Fruit fly (Drosophila melanogaster) whole organism, embryonic: ENCODE results near the gene pHCl-1.

Experiments
- Adf1 ChIP-seq: fragments of 200-800 bp; sonication (Bioruptor generic); IDR thresholded peaks from 2 replicates; pipeline ENCODE4 v1.3.6; 2022; ENCODE audit warnings: missing biosample characterization, missing genetic modification characterization
- Blimp-1 ChIP-seq: fragments of 200-800 bp; sonication (Bioruptor generic); optimal IDR thresholded peaks from 3 replicates; lab custom pipeline; 2018; ENCODE audit warnings: missing biosample characterization, missing genetic modification characterization, mild to moderate bottlenecking, moderate library complexity, missing genetic modification reagents
- BtbVII ChIP-seq: fragments of 200-800 bp; sonication (Bioruptor generic); optimal IDR thresholded peaks from 3 replicates; lab custom pipeline; 2017; ENCODE audit warnings: missing biosample characterization, mild to moderate bottlenecking, missing genetic modification characterization
- CG10462 ChIP-seq: fragments of 200-800 bp; sonication (Bioruptor generic); optimal IDR thresholded peaks from 2 replicates; lab custom pipeline; 2016; ENCODE audit warnings: missing biosample characterization, missing genetic modification characterization
- CG14667 ChIP-seq: fragments of 200-800 bp; sonication (Bioruptor generic); IDR thresholded peaks from 2 replicates; pipeline ENCODE4 v1.3.6; 2022; ENCODE audit warnings: missing biosample characterization, missing genetic modification characterization
- CG14710 ChIP-seq: fragments of 200-800 bp; sonication (Bioruptor generic); optimal IDR thresholded peaks from 3 replicates; lab custom pipeline; 2019; ENCODE audit warnings: missing biosample characterization, mild to moderate bottlenecking, missing genetic modification characterization, moderate library complexity
- CG15073 ChIP-seq: fragments of 200-800 bp; sonication (Bioruptor generic); optimal IDR thresholded peaks from 2 replicates; lab custom pipeline; 2016; ENCODE audit warnings: missing biosample characterization, missing genetic modification characterization
- CG17359 ChIP-seq: fragments of 200-800 bp; sonication (Bioruptor generic); optimal IDR thresholded peaks from 3 replicates; lab custom pipeline; 2018; ENCODE audit warnings: missing biosample characterization, mild to moderate bottlenecking, missing genetic modification characterization, moderate library complexity
- CG17612 ChIP-seq: fragments of 200-800 bp; sonication (Bioruptor generic); IDR thresholded peaks from 2 replicates; pipeline ENCODE4 v1.3.6; 2022; ENCODE audit warnings: missing biosample characterization, missing genetic modification characterization
- CG18262 ChIP-seq: fragments of 200-800 bp; optimal IDR thresholded peaks from 3 replicates; lab custom pipeline; 2019; ENCODE audit warnings: missing biosample characterization, mild to moderate bottlenecking, missing genetic modification characterization, moderate library complexity
- CG2116 ChIP-seq: fragments of 200-800 bp; sonication (Bioruptor generic); optimal IDR thresholded peaks from 3 replicates; lab custom pipeline; 2018; ENCODE audit warnings: missing biosample characterization, mild to moderate bottlenecking, missing genetic modification characterization
- CG31224 ChIP-seq: fragments of 200-800 bp; sonication (Bioruptor generic); IDR thresholded peaks from 2 replicates; pipeline ENCODE4 v1.3.6; 2022; ENCODE audit warnings: missing biosample characterization, missing genetic modification characterization
- CG31441 ChIP-seq: fragments of 200-800 bp; sonication (Bioruptor generic); IDR thresholded peaks from 2 replicates; pipeline ENCODE4 v1.3.6; 2022; ENCODE audit warnings: missing biosample characterization, missing genetic modification characterization
- CG43689 ChIP-seq: fragments of 200-800 bp; sonication (Bioruptor generic); IDR thresholded peaks from 2 replicates; pipeline ENCODE4 v1.3.6; 2022; ENCODE audit warnings: missing biosample characterization, missing genetic modification characterization
- CG4820 ChIP-seq: fragments of 200-800 bp; sonication (Bioruptor generic); optimal IDR thresholded peaks from 3 replicates; lab custom pipeline; 2016; ENCODE audit warnings: missing biosample characterization, missing genetic modification characterization
- CG6854 ChIP-seq: fragments of 200-800 bp; sonication (Bioruptor generic); optimal IDR thresholded peaks from 3 replicates; lab custom pipeline; 2017; ENCODE audit warnings: missing biosample characterization, mild to moderate bottlenecking, missing genetic modification characterization
- CG7271 ChIP-seq: fragments of 200-800 bp; sonication (Bioruptor generic); optimal IDR thresholded peaks from 2 replicates; lab custom pipeline; 2018; ENCODE audit warnings: missing biosample characterization, mild to moderate bottlenecking, missing genetic modification characterization, moderate library complexity
- CG7357 ChIP-seq: fragments of 200-800 bp; sonication (Bioruptor generic); IDR thresholded peaks from 3 replicates; pipeline ENCODE4 v1.3.6; 2022; ENCODE audit warnings: missing biosample characterization, missing genetic modification characterization
- CG7372 ChIP-seq: fragments of 200-800 bp; sonication (Bioruptor generic); IDR thresholded peaks from 2 replicates; pipeline ENCODE4 v1.3.6; 2022; ENCODE audit warnings: missing biosample characterization, missing genetic modification characterization
- CG9215 ChIP-seq: fragments of 200-800 bp; sonication (Bioruptor generic); IDR thresholded peaks from 2 replicates; pipeline ENCODE4 v1.3.6; 2022; ENCODE audit warnings: missing biosample characterization, missing genetic modification characterization
- D ChIP-seq, 2 experiments: fragments of 200-800 bp in 1 of 2; fragments of >200 bp in 1 of 2; sonication (Bioruptor generic) in 1 of 2; optimal IDR thresholded peaks; 2 replicates in 1 of 2; 3 replicates in 1 of 2; lab custom pipeline; 2017; ENCODE audit warnings: mild to moderate bottlenecking in 1 of 2, missing biosample characterization in 1 of 2, missing genetic modification characterization in 1 of 2, missing genetic modification reagents in 1 of 2
- Dad ChIP-seq: fragments of 200-800 bp; sonication (Bioruptor generic); optimal IDR thresholded peaks from 3 replicates; lab custom pipeline; 2016; ENCODE audit warnings: missing biosample characterization, missing genetic modification characterization
- E2f2 ChIP-seq: fragments of 200-800 bp; sonication (Bioruptor generic); IDR thresholded peaks from 2 replicates; pipeline ENCODE4 v1.3.6; 2022; ENCODE audit warnings: missing biosample characterization, missing genetic modification characterization
- Ets97D ChIP-seq: fragments of 200-800 bp; sonication (Bioruptor generic); optimal IDR thresholded peaks from 3 replicates; lab custom pipeline; 2016; ENCODE audit warnings: missing biosample characterization, missing genetic modification characterization
- H2.0 ChIP-seq: fragments of 200-800 bp; sonication (Bioruptor generic); IDR thresholded peaks from 2 replicates; pipeline ENCODE4 v1.3.6; 2022; ENCODE audit warnings: missing biosample characterization, missing genetic modification characterization
- HLH3B ChIP-seq: fragments of 200-800 bp; sonication (Bioruptor generic); IDR thresholded peaks from 2 replicates; pipeline ENCODE4 v1.3.6; 2022; ENCODE audit warnings: missing biosample characterization, missing genetic modification characterization
- Hand ChIP-seq: fragments of 200-800 bp; sonication (Bioruptor generic); optimal IDR thresholded peaks from 2 replicates; lab custom pipeline; 2017; ENCODE audit warnings: mild to moderate bottlenecking, missing biosample characterization, missing genetic modification reagents, missing genetic modification characterization
- Hr78 ChIP-seq, 2 experiments: fragments of 200-800 bp in 1 of 2; fragments of >200 bp in 1 of 2; sonication (Bioruptor generic) in 1 of 2; optimal IDR thresholded peaks; 2 replicates each; lab custom pipeline; 2017 to 2019; ENCODE audit warnings: missing biosample characterization in 2 of 2, missing genetic modification characterization in 2 of 2, mild to moderate bottlenecking in 1 of 2, moderate library complexity in 1 of 2
- NK7.1 ChIP-seq: fragments of 200-800 bp; sonication (Bioruptor generic); optimal IDR thresholded peaks from 3 replicates; lab custom pipeline; 2016; ENCODE audit warnings: missing biosample characterization, missing genetic modification characterization
- Ptx1 ChIP-seq: fragments of 200-800 bp; sonication (Bioruptor generic); IDR thresholded peaks from 2 replicates; pipeline ENCODE4 v1.3.6; 2022; ENCODE audit warnings: missing biosample characterization, missing genetic modification characterization
- Scr ChIP-seq: fragments of 200-800 bp; sonication (Bioruptor generic); IDR thresholded peaks from 2 replicates; pipeline ENCODE4 v1.3.6; 2022; ENCODE audit warnings: missing biosample characterization, missing genetic modification characterization; ENCODE audit not compliant: partially characterized antibody
- Sry-β ChIP-seq: fragments of 200-800 bp; sonication (Bioruptor generic); optimal IDR thresholded peaks from 2 replicates; lab custom pipeline; 2018; ENCODE audit warnings: missing biosample characterization, mild to moderate bottlenecking, missing genetic modification characterization, moderate library complexity
- ac ChIP-seq: fragments of 200-800 bp; sonication (Bioruptor generic); optimal IDR thresholded peaks from 3 replicates; lab custom pipeline; 2017; ENCODE audit warnings: missing biosample characterization, mild to moderate bottlenecking, missing genetic modification characterization
- btn ChIP-seq: fragments of 200-800 bp; sonication (Bioruptor generic); optimal IDR thresholded peaks from 2 replicates; lab custom pipeline; 2016; ENCODE audit warnings: missing biosample characterization, missing genetic modification characterization
- chn ChIP-seq: fragments of 200-800 bp; sonication (Bioruptor generic); optimal IDR thresholded peaks from 2 replicates; lab custom pipeline; 2016; ENCODE audit warnings: missing biosample characterization, missing genetic modification characterization
- jing ChIP-seq: fragments of 200-800 bp; sonication (Bioruptor generic); optimal IDR thresholded peaks from 2 replicates; lab custom pipeline; 2018; ENCODE audit warnings: missing biosample characterization, mild to moderate bottlenecking, missing genetic modification characterization
- lab ChIP-seq: fragments of 200-800 bp; sonication (Bioruptor generic); optimal IDR thresholded peaks from 3 replicates; lab custom pipeline; 2017; ENCODE audit warnings: missing biosample characterization, missing genetic modification characterization, mild to moderate bottlenecking, moderate library complexity, missing genetic modification reagents
- mld ChIP-seq: fragments of 200-800 bp; sonication (Bioruptor generic); IDR thresholded peaks from 3 replicates; pipeline ENCODE4 v1.3.6; 2022; ENCODE audit warnings: missing biosample characterization, missing genetic modification characterization; ENCODE audit not compliant: partially characterized antibody
- nerfin-2 ChIP-seq: fragments of 200-800 bp; sonication (Bioruptor generic); IDR thresholded peaks from 2 replicates; pipeline ENCODE4 v1.3.6; 2022; ENCODE audit warnings: missing biosample characterization, missing genetic modification characterization; ENCODE audit not compliant: partially characterized antibody
- pho ChIP-seq: fragments of 200-800 bp; sonication (Bioruptor generic); optimal IDR thresholded peaks from 2 replicates; lab custom pipeline; 2016; ENCODE audit warnings: missing biosample characterization, missing genetic modification characterization
- ro ChIP-seq: fragments of 200-800 bp; sonication (Bioruptor generic); IDR thresholded peaks from 2 replicates; pipeline ENCODE4 v1.3.6; 2022; ENCODE audit warnings: missing biosample characterization, missing genetic modification characterization
- salm ChIP-seq: fragments of 200-800 bp; sonication (Bioruptor generic); optimal IDR thresholded peaks from 2 replicates; lab custom pipeline; 2018; ENCODE audit warnings: missing biosample characterization, mild to moderate bottlenecking, missing genetic modification characterization
- sc ChIP-seq, 3 experiments: fragments of >200 bp in 2 of 3; fragments of 200-800 bp in 1 of 3; sonication (Bioruptor generic) in 1 of 3; optimal IDR thresholded peaks; 2 replicates in 2 of 3; 3 replicates in 1 of 3; lab custom pipeline; 2017; ENCODE audit warnings: mild to moderate bottlenecking in 1 of 3, missing biosample characterization in 1 of 3, missing genetic modification characterization in 1 of 3, missing genetic modification reagents in 1 of 3
- schlank ChIP-seq: fragments of 200-800 bp; sonication (Bioruptor generic); optimal IDR thresholded peaks from 2 replicates; lab custom pipeline; 2018; ENCODE audit warnings: missing biosample characterization, mild to moderate bottlenecking, missing genetic modification characterization
- scrt ChIP-seq: fragments of 200-800 bp; sonication (Bioruptor generic); optimal IDR thresholded peaks from 2 replicates; lab custom pipeline; 2018; ENCODE audit warnings: missing biosample characterization, mild to moderate bottlenecking, missing genetic modification characterization, moderate library complexity
- sd ChIP-seq: fragments of 200-800 bp; sonication (Bioruptor generic); optimal IDR thresholded peaks from 3 replicates; lab custom pipeline; 2018; ENCODE audit warnings: missing biosample characterization, mild to moderate bottlenecking, missing genetic modification characterization, moderate library complexity
- ssp ChIP-seq: fragments of 200-800 bp; sonication (Bioruptor generic); IDR thresholded peaks from 2 replicates; pipeline ENCODE4 v1.3.6; 2022; ENCODE audit warnings: missing biosample characterization, missing genetic modification characterization
- zen2 ChIP-seq: fragments of 200-800 bp; sonication (Bioruptor generic); IDR thresholded peaks from 3 replicates; pipeline ENCODE4 v1.3.6; 2022; ENCODE audit warnings: missing biosample characterization, missing genetic modification characterization; ENCODE audit not compliant: partially characterized antibody

pHCl-1 gene

dm6 chr3L:15924811-15925437 is 26.1 kb upstream of the pHCl-1 start, which contains the start of gene sff (continued):
- TF ChIP-seq D (optimal IDR thresholded peaks at IDR 0.05; lab: Kevin White, UChicago) (no peak), D (GFP tag; optimal IDR thresholded peaks at IDR 0.05; lab: Kevin White, UChicago) (peak; percentile 87), btn (GFP tag; lab: Kevin White, UChicago) (peak; percentile 36), CG31224 (GFP tag; lab: Robert Waterston, UW) (peak; percentile 73), CG18262 (peak; percentile 93), CG7271 (peak; percentile 33), pho (GFP tag; lab: Kevin White, UChicago) (peak; percentile 77), E2f2 (peak; percentile 85), CG10462 (GFP tag; lab: Kevin White, UChicago) (peak; percentile 77), scrt (GFP tag; lab: Kevin White, UChicago) (peak; percentile 69), salm (peak; percentile 79), Scr (no peak), nerfin-2 (GFP tag; lab: Robert Waterston, UW) (no peak), CG7357 (GFP tag; lab: Robert Waterston, UW) (peak; percentile 80), Hand (GFP tag; lab: Kevin White, UChicago) (peak; percentile 81), ro (GFP tag; lab: Robert Waterston, UW) (peak; percentile 79; the same call in 1 of the 2 replicates), Adf1 (GFP tag; lab: Robert Waterston, UW) (peak; percentile 56; the same call in 1 of the 2 replicates), CG14710 (tag; lab: Kevin White, UChicago) (peak; percentile 91), CG43689 (GFP tag; lab: Robert Waterston, UW) (no peak), CG9215 (GFP tag; lab: Robert Waterston, UW) (peak; percentile 85), HLH3B (peak; percentile 89), sc (optimal IDR thresholded peaks at IDR 0.05; lab: Kevin White, UChicago) (no peak), sc (GFP tag; optimal IDR thresholded peaks at IDR 0.05; lab: Kevin White, UChicago) (peak; percentile 85), CG15073 (GFP tag; lab: Kevin White, UChicago) (no peak), CG4820 (peak; percentile 79), mld (GFP tag; lab: Robert Waterston, UW) (no peak), Blimp-1 (GFP tag; lab: Kevin White, UChicago) (peak; percentile 87), BtbVII (GFP tag; lab: Kevin White, UChicago) (peak; percentile 80), jing (GFP tag; lab: Kevin White, UChicago) (peak; percentile 80), CG31441 (GFP tag; lab: Robert Waterston, UW) (peak; percentile 92), Ets97D (GFP tag; lab: Kevin White, UChicago) (peak; percentile 95), lab (peak; percentile 92), ssp (GFP tag; lab: Robert Waterston, UW) (peak; percentile 75), CG17612 (GFP tag; lab: Robert Waterston, UW) (peak; percentile 49; the same call in 1 of the 2 replicates), CG14667 (GFP tag; lab: Robert Waterston, UW) (peak; percentile 78), sd (tag; lab: Kevin White, UChicago) (peak; percentile 52), CG7372 (GFP tag; lab: Robert Waterston, UW) (peak; percentile 88), H2.0 (GFP tag; lab: Robert Waterston, UW) (peak; percentile 76), CG17359 (tag; lab: Kevin White, UChicago) (peak; percentile 88), CG6854 (GFP tag; lab: Kevin White, UChicago) (peak; percentile 83), Dad (GFP tag; lab: Kevin White, UChicago) (peak; percentile 69), CG2116 (GFP tag; lab: Kevin White, UChicago) (peak; percentile 75), Ptx1 (GFP tag; lab: Robert Waterston, UW) (peak; percentile 85), NK7.1 (GFP tag; lab: Kevin White, UChicago) (no peak), chn (GFP tag; lab: Kevin White, UChicago) (peak; percentile 88), ac (GFP tag; lab: Kevin White, UChicago) (peak; percentile 67), zen2 (no peak; the same call in 2 of the 3 replicates), Sry-β (GFP tag; lab: Kevin White, UChicago) (peak; percentile 34), schlank (tag; lab: Kevin White, UChicago) (peak; percentile 38), Hr78 (GFP tag; optimal IDR thresholded peaks at IDR 0.05; lab: Kevin White, UChicago) (peak in 1 of 2 experiments; percentile 39)
